Worm (Caenorhabditis elegans) whole organism, mixed stage, embryonic: Measurements from ENCODE around the gene aakg-3.

Experiments
- elt-1 ChIP-seq: sonication (generic microtip); optimal IDR thresholded peaks from 2 replicates; lab custom pipeline; 2017; ENCODE audit warnings: missing genetic modification characterization, mild to moderate bottlenecking, missing compliant biosample characterization, antibody characterized with exemption, moderate library complexity, borderline replicate concordance; ENCODE audit not compliant: insufficient read depth
- elt-3 ChIP-seq: fragments of 150-350 bp; optimal IDR thresholded peaks from 2 replicates; lab custom pipeline; 2014; ENCODE audit warnings: missing biosample characterization, missing genetic modification characterization
- snpc-4 ChIP-seq: fragments of 150-350 bp; optimal IDR thresholded peaks from 2 replicates; lab custom pipeline; 2014; ENCODE audit warnings: missing biosample characterization, missing genetic modification characterization

DNA sequence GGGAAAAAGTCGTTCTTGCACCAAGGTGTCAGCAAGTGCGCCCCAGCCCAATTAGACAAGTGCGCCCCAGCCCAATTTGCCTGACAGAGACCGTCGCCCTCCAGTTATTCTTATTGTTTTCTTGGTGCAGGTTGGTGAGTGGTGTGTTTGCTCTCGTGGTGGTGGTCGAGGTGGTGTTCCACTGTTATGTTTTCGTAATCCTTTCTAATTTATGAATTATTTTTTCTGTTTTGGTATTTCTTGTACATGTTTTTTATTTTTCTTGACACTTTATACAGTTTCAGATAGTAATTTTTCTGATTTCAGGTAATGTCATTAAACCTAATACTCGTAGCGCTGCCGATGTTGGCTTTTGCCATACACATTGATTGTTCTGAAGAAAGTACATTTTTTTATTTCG is 32.9 kb downstream of the aakg-3 start, which contains the start of gene Y48D7A.1:
- TF ChIP-seq elt-3 (tag; lab: Kevin White, UChicago) (no peak), snpc-4 (tag; lab: Kevin White, UChicago) (no peak), elt-1 (tag; lab: Kevin White, UChicago) (no peak)
